Worm (Caenorhabditis elegans) whole organism, early embryonic: ENCODE measurements around the gene rpap-3.

Source experiments
- B0310.2 ChIP-seq: sonication (generic microtip); optimal IDR thresholded peaks from 2 replicates; lab custom pipeline; 2016; ENCODE audit warnings: mild to moderate bottlenecking, missing genetic modification characterization, missing compliant biosample characterization
- F13C5.2 ChIP-seq: sonication (generic microtip); optimal IDR thresholded peaks from 2 replicates; lab custom pipeline; 2017; ENCODE audit warnings: mild to moderate bottlenecking, missing genetic modification characterization, inconsistent platforms, missing compliant biosample characterization
- aly-1 ChIP-seq: sonication (generic microtip); optimal IDR thresholded peaks from 2 replicates; lab custom pipeline; 2016; ENCODE audit warnings: missing genetic modification characterization, missing compliant biosample characterization
- ama-1 ChIP-seq: fragments of 150-350 bp; optimal IDR thresholded peaks from 2 replicates; lab custom pipeline; 2014
- ceh-13 ChIP-seq: fragments of 200-800 bp; sonication (Bioruptor generic); optimal IDR thresholded peaks from 2 replicates; lab custom pipeline; 2018; ENCODE audit warnings: mild to moderate bottlenecking, missing genetic modification characterization, missing compliant biosample characterization
- ceh-36 ChIP-seq: sonication (generic microtip); optimal IDR thresholded peaks from 2 replicates; lab custom pipeline; 2016; ENCODE audit warnings: missing genetic modification characterization, inconsistent platforms, missing compliant biosample characterization
- ets-7 ChIP-seq: sonication (generic microtip); optimal IDR thresholded peaks from 2 replicates; lab custom pipeline; 2016; ENCODE audit warnings: missing genotype, missing genetic modification characterization, missing compliant biosample characterization
- flt-1 ChIP-seq: fragments of 200-800 bp; sonication (Bioruptor generic); IDR thresholded peaks from 2 replicates; pipeline ENCODE4 v1.3.6; 2022; ENCODE audit warnings: missing genetic modification characterization, missing compliant biosample characterization
- hmbx-1 ChIP-seq: sonication (generic microtip); optimal IDR thresholded peaks from 2 replicates; lab custom pipeline; 2016; ENCODE audit warnings: mild to moderate bottlenecking, missing genetic modification characterization, missing compliant biosample characterization
- hmg-4 ChIP-seq: fragments of 200-800 bp; sonication (Bioruptor generic); optimal IDR thresholded peaks from 2 replicates; lab custom pipeline; 2018; ENCODE audit warnings: mild to moderate bottlenecking, missing genetic modification characterization, missing compliant biosample characterization
- hnd-1 ChIP-seq: sonication (generic microtip); optimal IDR thresholded peaks from 2 replicates; lab custom pipeline; 2016; ENCODE audit warnings: missing genetic modification characterization, missing compliant biosample characterization
- pes-1 ChIP-seq: fragments of 200-800 bp; sonication (Bioruptor generic); IDR thresholded peaks from 2 replicates; pipeline ENCODE4 v1.3.6; 2022; ENCODE audit warnings: missing genetic modification reagents, missing genetic modification characterization, missing compliant biosample characterization
- scrt-1 ChIP-seq: fragments of 200-800 bp; sonication (Bioruptor generic); IDR thresholded peaks from 2 replicates; pipeline ENCODE4 v1.3.6; 2022; ENCODE audit warnings: missing genetic modification characterization, missing compliant biosample characterization
- sea-1 ChIP-seq: fragments of 200-800 bp; sonication (Bioruptor generic); conservative IDR thresholded peaks from 2 replicates; pipeline ENCODE4 v1.3.6; 2022; ENCODE audit warnings: missing genetic modification characterization, missing compliant biosample characterization
- tbx-11 ChIP-seq: fragments of 200-800 bp; sonication (Bioruptor generic); IDR thresholded peaks from 2 replicates; pipeline ENCODE4 v1.3.6; 2022; ENCODE audit warnings: missing genetic modification characterization, missing compliant biosample characterization
- tbx-37 ChIP-seq: fragments of 200-800 bp; sonication (Bioruptor generic); conservative IDR thresholded peaks from 2 replicates; pipeline ENCODE4 v1.3.6; 2022; ENCODE audit warnings: missing genetic modification reagents, missing genetic modification characterization, missing compliant biosample characterization
- tra-4 ChIP-seq: sonication (generic microtip); optimal IDR thresholded peaks from 2 replicates; lab custom pipeline; 2017; ENCODE audit warnings: missing genetic modification characterization, missing compliant biosample characterization

The rpap-3 gene

DNA sequence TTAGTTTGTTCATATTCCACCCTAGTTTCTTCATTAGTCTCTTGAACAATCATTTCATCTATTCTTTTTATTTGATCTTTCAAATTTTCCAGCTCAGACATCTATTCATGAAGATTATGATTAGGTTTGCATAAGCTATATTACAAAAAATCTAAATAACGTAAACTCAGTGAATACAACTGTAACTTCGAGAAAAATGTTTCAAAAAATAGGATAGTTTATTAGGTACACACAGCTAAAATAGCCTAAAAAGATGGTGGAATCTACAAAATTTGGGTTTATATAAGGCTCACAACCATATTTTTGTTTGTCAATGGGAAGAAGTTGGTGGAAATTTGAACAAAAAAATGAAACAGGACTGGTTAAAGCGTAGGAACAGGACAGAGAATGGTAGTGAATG is 33.9 kb upstream of the rpap-3 start, which contains the start of gene zgpa-1:
Gene zgpa-1, minus strand, starts transcription at position 101 of the 400 bp plus-strand sequence.
- no peak for TF ChIP-seq ets-7 (tag; lab: Kevin White, UChicago)
- no peak for TF ChIP-seq flt-1 (GFP tag; lab: Robert Waterston, UW)

DNA sequence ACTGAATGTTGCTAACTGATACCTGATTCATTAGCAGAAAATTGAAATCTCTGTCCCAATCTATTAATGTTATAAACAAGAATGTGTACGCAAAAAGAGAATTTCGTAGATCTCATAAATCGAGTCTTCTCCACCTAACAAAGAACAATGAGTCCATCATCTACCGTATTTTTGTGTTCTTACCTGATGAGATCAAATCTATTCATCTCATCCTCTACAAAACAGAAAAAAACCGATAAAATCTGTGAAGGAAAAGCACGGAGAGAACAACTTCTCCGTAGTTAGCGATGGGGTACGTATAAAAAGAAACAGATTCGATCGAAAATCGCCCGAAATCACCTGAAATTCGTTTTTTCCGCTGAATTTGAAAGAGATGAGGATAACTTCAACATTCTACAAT is 29.8 kb upstream of the rpap-3 start, which contains the start of gene C33H5.1:
Gene C33H5.1, plus strand, starts transcription at position 330 of the 400 bp plus-strand sequence.
- no peak for TF ChIP-seq F13C5.2 (tag; lab: Kevin White, UChicago)

DNA sequence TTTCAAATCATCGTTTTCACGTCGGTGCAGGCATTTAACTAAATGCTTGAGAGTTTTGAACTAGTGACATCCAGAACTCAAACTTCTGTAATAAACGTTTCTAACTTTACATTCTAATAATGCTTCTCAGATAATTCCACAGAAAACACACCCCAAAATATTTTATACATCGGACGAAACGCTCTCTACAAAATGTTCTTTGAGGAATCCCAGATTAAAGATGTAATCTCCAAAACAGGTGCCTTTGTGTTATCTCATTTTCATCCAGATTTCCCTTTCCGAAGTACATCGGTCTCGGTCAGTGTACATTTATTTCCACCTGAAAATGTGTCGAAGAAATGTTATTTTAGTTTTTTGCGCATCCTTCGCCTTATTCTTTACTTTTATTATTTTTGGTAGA is 26.0 kb upstream of the rpap-3 start, which contains the start of gene C33H5.2:
Gene C33H5.2, plus strand, starts transcription at position 301 of the 400 bp plus-strand sequence.
- TF ChIP-seq tbx-37 (no peak), scrt-1 (GFP tag; lab: Robert Waterston, UW) (no peak), flt-1 (GFP tag; lab: Robert Waterston, UW) (no peak), aly-1 (tag; lab: Kevin White, UChicago) (no peak), tra-4 (no peak), ceh-36 (tag; lab: Kevin White, UChicago) (no peak), hnd-1 (tag; lab: Kevin White, UChicago) (no peak), ama-1 (lab: Kevin White, UChicago) (no peak), ets-7 (tag; lab: Kevin White, UChicago) (no peak), sea-1 (GFP tag; lab: Robert Waterston, UW) (no peak), hmg-4 (GFP tag; lab: Kevin White, UChicago) (no peak), F13C5.2 (tag; lab: Kevin White, UChicago) (no peak), B0310.2 (tag; lab: Kevin White, UChicago) (no peak), hmbx-1 (no peak), tbx-11 (GFP tag; lab: Robert Waterston, UW) (no peak), pes-1 (GFP tag; lab: Robert Waterston, UW) (no peak)

DNA sequence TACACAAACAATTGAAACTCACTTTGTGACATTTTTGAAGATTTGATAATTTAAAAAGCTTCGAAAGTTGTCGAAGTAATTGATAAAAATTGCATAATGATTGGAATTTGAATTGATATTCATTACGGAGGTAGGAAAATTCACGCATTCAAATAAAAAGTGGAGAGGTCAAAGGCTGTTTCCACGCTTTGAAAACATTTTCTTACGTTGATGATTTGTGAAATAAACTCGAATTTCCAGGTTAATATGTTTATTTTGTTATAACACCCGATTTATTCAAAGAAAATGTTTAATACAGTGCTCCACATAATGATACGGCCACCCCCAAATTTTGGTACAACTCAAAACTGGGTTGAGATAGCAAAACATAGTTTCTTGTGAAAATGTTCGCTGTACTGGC is 24.5 kb upstream of the rpap-3 start, which contains the start of gene C33H5.16:
Gene C33H5.16, minus strand, starts transcription at position 101 of the 400 bp plus-strand sequence.
- TF ChIP-seq tra-4 (no peak), B0310.2 (tag; lab: Kevin White, UChicago) (no peak), hmg-4 (GFP tag; lab: Kevin White, UChicago) (no peak), hmbx-1 (no peak), flt-1 (GFP tag; lab: Robert Waterston, UW) (no peak), pes-1 (GFP tag; lab: Robert Waterston, UW) (no peak)

DNA sequence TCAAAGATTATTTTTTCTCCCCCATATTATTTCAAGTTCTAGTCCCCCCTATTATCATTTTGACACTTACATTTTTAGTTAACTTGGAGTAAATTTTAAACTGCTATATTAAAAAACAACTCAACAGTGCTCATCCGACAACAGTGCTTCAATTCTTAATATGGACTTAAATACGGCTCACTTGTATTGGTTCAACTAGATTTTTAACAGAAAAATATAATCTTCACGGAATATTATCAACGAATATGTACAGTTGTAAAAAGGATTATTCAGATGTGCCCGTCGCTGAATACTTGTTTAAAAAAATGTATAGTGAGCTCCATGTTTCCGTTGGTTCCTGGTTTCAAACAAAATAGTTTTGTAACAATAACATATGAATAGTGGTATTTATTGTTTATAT is 21.6 kb upstream of the rpap-3 start:
- TF ChIP-seq hmg-4 (GFP tag; lab: Kevin White, UChicago) = no peak
- no peak for TF ChIP-seq pes-1 (GFP tag; lab: Robert Waterston, UW)
- TF ChIP-seq sea-1 (GFP tag; lab: Robert Waterston, UW) = no peak
- TF ChIP-seq hnd-1 (tag; lab: Kevin White, UChicago) = no peak
- no peak for TF ChIP-seq ceh-13
- no peak for TF ChIP-seq ama-1 (lab: Kevin White, UChicago)
- TF ChIP-seq aly-1 (tag; lab: Kevin White, UChicago) = no peak
- TF ChIP-seq tbx-11 (GFP tag; lab: Robert Waterston, UW) = no peak
- no peak for TF ChIP-seq hmbx-1

DNA sequence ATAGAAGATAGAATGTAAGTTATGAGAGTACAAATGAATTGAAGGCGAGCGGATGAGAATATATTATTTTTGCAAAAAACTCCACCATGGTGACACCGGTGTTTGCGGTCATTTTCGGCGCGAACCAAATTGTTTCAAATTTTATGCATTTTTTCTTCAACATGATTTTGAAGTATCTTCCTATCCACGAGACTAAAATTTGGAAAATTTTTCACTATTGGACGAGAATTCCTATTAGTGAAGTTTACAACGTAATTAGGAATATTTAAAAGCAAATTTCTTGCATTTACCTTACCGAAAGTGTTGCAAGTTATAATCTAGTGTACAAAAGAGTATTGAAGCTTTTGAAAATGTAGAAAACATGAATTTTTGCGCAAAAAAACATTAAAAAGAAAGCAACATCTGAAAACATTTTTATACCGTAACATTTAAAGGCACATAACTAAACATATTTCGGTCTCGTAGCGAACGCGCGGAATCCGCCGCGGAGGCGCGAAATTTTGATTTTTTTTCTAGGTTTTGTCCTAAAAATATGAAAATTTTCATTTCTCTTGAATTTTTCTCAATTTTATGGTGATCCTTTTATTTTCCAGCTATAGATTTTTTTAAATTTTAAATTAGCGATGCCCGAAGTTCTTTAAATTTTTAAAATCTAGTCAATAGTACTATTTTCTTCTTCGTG is 17.8 kb upstream of the rpap-3 start, which contains the start of gene sgo-1:
Gene sgo-1, minus strand, starts transcription at position 51 of the 682 bp plus-strand sequence.
- TF ChIP-seq hnd-1 (tag; lab: Kevin White, UChicago) = no peak
- TF ChIP-seq B0310.2 (tag; lab: Kevin White, UChicago) = no peak
- TF ChIP-seq tbx-37 = no peak
- TF ChIP-seq ets-7 (tag; lab: Kevin White, UChicago) = no peak
- no peak for TF ChIP-seq F13C5.2 (tag; lab: Kevin White, UChicago)
- no peak for TF ChIP-seq tra-4
- no peak for TF ChIP-seq scrt-1 (GFP tag; lab: Robert Waterston, UW)
- TF ChIP-seq ceh-36 (tag; lab: Kevin White, UChicago) = no peak
- no peak for TF ChIP-seq hmbx-1
- TF ChIP-seq tbx-11 (GFP tag; lab: Robert Waterston, UW) = no peak
- no peak for TF ChIP-seq hmg-4 (GFP tag; lab: Kevin White, UChicago)

DNA sequence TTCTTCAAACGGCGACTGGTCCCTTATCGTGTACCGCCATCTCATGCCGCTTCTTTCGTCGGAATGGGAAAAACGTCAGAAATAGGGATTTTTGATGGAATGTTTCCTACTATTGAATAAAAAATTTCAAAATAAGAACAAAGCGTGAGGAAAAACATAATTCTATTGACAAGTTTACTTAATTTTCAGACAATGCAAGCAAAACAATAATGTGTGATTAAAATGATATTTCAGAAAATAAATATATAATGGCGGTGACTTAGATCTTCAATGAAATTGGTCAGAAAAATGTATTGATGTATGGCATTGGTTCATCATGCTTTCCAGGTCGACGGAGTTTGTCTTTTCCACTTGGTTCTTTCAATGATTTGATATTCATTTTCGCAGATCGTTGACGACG is 15.9 kb upstream of the rpap-3 start, which contains the start of gene ntp-1:
Gene ntp-1, minus strand, starts transcription at position 101 of the 400 bp plus-strand sequence.
- TF ChIP-seq scrt-1 (GFP tag; lab: Robert Waterston, UW) (no peak), ceh-13 (no peak), ama-1 (lab: Kevin White, UChicago) (no peak), hmbx-1 (no peak), sea-1 (GFP tag; lab: Robert Waterston, UW) (no peak), tra-4 (no peak), tbx-11 (GFP tag; lab: Robert Waterston, UW) (no peak), aly-1 (tag; lab: Kevin White, UChicago) (no peak), hmg-4 (GFP tag; lab: Kevin White, UChicago) (no peak), B0310.2 (tag; lab: Kevin White, UChicago) (no peak), hnd-1 (tag; lab: Kevin White, UChicago) (no peak), ets-7 (tag; lab: Kevin White, UChicago) (no peak), F13C5.2 (tag; lab: Kevin White, UChicago) (no peak), ceh-36 (tag; lab: Kevin White, UChicago) (no peak), pes-1 (GFP tag; lab: Robert Waterston, UW) (no peak), flt-1 (GFP tag; lab: Robert Waterston, UW) (no peak), tbx-37 (no peak)
